Worm (Caenorhabditis elegans) whole organism, late embryonic: ENCODE results near the gene nhr-103.
A peak's percentile ranks its signal among the peaks of the same experiment; 100 is the strongest.

Experiments used
- C08G9.2 ChIP-seq: sonication (generic microtip); optimal IDR thresholded peaks from 2 replicates; lab custom pipeline; 2016; ENCODE audit warnings: mild to moderate bottlenecking, missing genetic modification characterization, moderate library complexity, missing compliant biosample characterization
- Y22D7AL.16 ChIP-seq: sonication (generic microtip); optimal IDR thresholded peaks from 2 replicates; lab custom pipeline; 2016; ENCODE audit warnings: missing genetic modification characterization, missing compliant biosample characterization
- ahr-1 ChIP-seq: sonication (generic microtip); optimal IDR thresholded peaks from 2 replicates; lab custom pipeline; 2016; ENCODE audit warnings: missing genetic modification characterization, missing compliant biosample characterization
- ceh-14 ChIP-seq: sonication (generic microtip); optimal IDR thresholded peaks from 2 replicates; lab custom pipeline; 2016; ENCODE audit warnings: missing genotype, missing genetic modification characterization, missing compliant biosample characterization
- ceh-18 ChIP-seq: sonication (generic microtip); optimal IDR thresholded peaks from 2 replicates; lab custom pipeline; 2016; ENCODE audit warnings: missing genetic modification characterization, missing compliant biosample characterization
- ceh-22 ChIP-seq: sonication (generic microtip); optimal IDR thresholded peaks from 2 replicates; lab custom pipeline; 2017; ENCODE audit warnings: missing biosample characterization, missing genetic modification characterization
- ceh-30 ChIP-seq: fragments of 150-350 bp; optimal IDR thresholded peaks from 2 replicates; lab custom pipeline; 2014; ENCODE audit warnings: missing biosample characterization, missing genetic modification characterization
- ceh-31 ChIP-seq: sonication (generic microtip); optimal IDR thresholded peaks from 2 replicates; lab custom pipeline; 2016; ENCODE audit warnings: missing genetic modification characterization, missing compliant biosample characterization
- ceh-6 ChIP-seq: fragments of 200-800 bp; sonication (Bioruptor generic); optimal IDR thresholded peaks from 2 replicates; lab custom pipeline; 2018; ENCODE audit warnings: mild to moderate bottlenecking, missing genetic modification characterization, missing compliant biosample characterization
- ceh-9 ChIP-seq: sonication (generic microtip); optimal IDR thresholded peaks from 2 replicates; lab custom pipeline; 2016; ENCODE audit warnings: mild to moderate bottlenecking, missing genetic modification characterization, inconsistent platforms, missing compliant biosample characterization
- elt-2 ChIP-seq: sonication (generic microtip); optimal IDR thresholded peaks from 2 replicates; lab custom pipeline; 2016; ENCODE audit warnings: missing genetic modification reagents, missing genetic modification characterization, missing compliant biosample characterization
- elt-4 ChIP-seq: sonication (generic microtip); optimal IDR thresholded peaks from 2 replicates; lab custom pipeline; 2016; ENCODE audit warnings: missing genetic modification characterization, missing compliant biosample characterization
- ets-4 ChIP-seq: sonication (generic microtip); optimal IDR thresholded peaks from 2 replicates; lab custom pipeline; 2016; ENCODE audit warnings: missing genetic modification characterization, missing compliant biosample characterization
- eyg-1 ChIP-seq: sonication (generic microtip); optimal IDR thresholded peaks from 2 replicates; lab custom pipeline; 2016; ENCODE audit warnings: missing genotype, missing genetic modification characterization, missing compliant biosample characterization
- fax-1 ChIP-seq: sonication (generic microtip); optimal IDR thresholded peaks from 2 replicates; lab custom pipeline; 2016; ENCODE audit warnings: missing genotype, missing genetic modification characterization, missing compliant biosample characterization
- fkh-6 ChIP-seq: sonication (generic microtip); optimal IDR thresholded peaks from 2 replicates; lab custom pipeline; 2016; ENCODE audit warnings: missing genetic modification characterization, missing compliant biosample characterization
- hlh-13 ChIP-seq: fragments of 200-800 bp; sonication (Bioruptor generic); optimal IDR thresholded peaks from 2 replicates; lab custom pipeline; 2018; ENCODE audit warnings: mild to moderate bottlenecking, missing genetic modification characterization, missing compliant biosample characterization
- hlh-15 ChIP-seq: sonication (generic microtip); optimal IDR thresholded peaks from 2 replicates; lab custom pipeline; 2016; ENCODE audit warnings: missing genetic modification characterization, missing compliant biosample characterization
- hlh-30 ChIP-seq: sonication (generic microtip); optimal IDR thresholded peaks from 2 replicates; lab custom pipeline; 2017; ENCODE audit warnings: antibody characterized with exemption, missing genetic modification characterization, missing compliant biosample characterization; ENCODE audit not compliant: insufficient read depth
- hlh-6 ChIP-seq: sonication (generic microtip); optimal IDR thresholded peaks from 2 replicates; lab custom pipeline; 2016; ENCODE audit warnings: missing genotype, missing genetic modification characterization, missing compliant biosample characterization
- nfya-1 ChIP-seq: sonication (generic microtip); optimal IDR thresholded peaks from 2 replicates; lab custom pipeline; 2017; ENCODE audit warnings: missing genetic modification characterization, mild to moderate bottlenecking, missing compliant biosample characterization, antibody characterized with exemption, moderate library complexity
- nhr-11 ChIP-seq: fragments of 150-350 bp; optimal IDR thresholded peaks from 2 replicates; lab custom pipeline; 2014; ENCODE audit warnings: missing biosample characterization, missing genetic modification characterization
- npax-4 ChIP-seq: sonication (generic microtip); optimal IDR thresholded peaks from 2 replicates; lab custom pipeline; 2016; ENCODE audit warnings: missing genetic modification characterization, missing compliant biosample characterization
- odd-2 ChIP-seq: sonication (generic microtip); optimal IDR thresholded peaks from 2 replicates; lab custom pipeline; 2017; ENCODE audit warnings: antibody characterized with exemption, mild to moderate bottlenecking, missing genetic modification characterization, missing compliant biosample characterization
- pag-3 ChIP-seq: sonication (generic microtip); optimal IDR thresholded peaks from 2 replicates; lab custom pipeline; 2016; ENCODE audit warnings: missing compliant biosample characterization, missing genetic modification characterization, borderline replicate concordance
- pat-9 ChIP-seq: fragments of 200-800 bp; sonication (Bioruptor generic); optimal IDR thresholded peaks from 2 replicates; lab custom pipeline; 2018; ENCODE audit warnings: mild to moderate bottlenecking, missing genetic modification characterization, moderate library complexity, missing compliant biosample characterization
- pax-1 ChIP-seq: fragments of 150-350 bp; optimal IDR thresholded peaks from 2 replicates; lab custom pipeline; 2014; ENCODE audit warnings: missing biosample characterization, missing genetic modification characterization
- pha-4 ChIP-seq: fragments of 150-350 bp; optimal IDR thresholded peaks from 2 replicates; lab custom pipeline; 2018; ENCODE audit warnings: missing biosample characterization, missing genetic modification reagents, missing genetic modification characterization
- sox-2 ChIP-seq: fragments of 200-800 bp; sonication (Bioruptor generic); IDR thresholded peaks from 2 replicates; pipeline ENCODE4 v1.3.6; 2022; ENCODE audit warnings: missing genetic modification reagents, missing genetic modification characterization, missing compliant biosample characterization
- unc-42 ChIP-seq: sonication (generic microtip); optimal IDR thresholded peaks from 2 replicates; lab custom pipeline; 2016; ENCODE audit warnings: missing genotype, missing genetic modification characterization, missing compliant biosample characterization
- unc-55 ChIP-seq: sonication (generic microtip); optimal IDR thresholded peaks from 2 replicates; lab custom pipeline; 2017; ENCODE audit warnings: missing biosample characterization, missing genetic modification reagents, missing genetic modification characterization
- ztf-16 ChIP-seq: sonication (generic microtip); optimal IDR thresholded peaks from 2 replicates; lab custom pipeline; 2017; ENCODE audit warnings: missing genetic modification characterization, missing compliant biosample characterization

Gene nhr-103

DNA sequence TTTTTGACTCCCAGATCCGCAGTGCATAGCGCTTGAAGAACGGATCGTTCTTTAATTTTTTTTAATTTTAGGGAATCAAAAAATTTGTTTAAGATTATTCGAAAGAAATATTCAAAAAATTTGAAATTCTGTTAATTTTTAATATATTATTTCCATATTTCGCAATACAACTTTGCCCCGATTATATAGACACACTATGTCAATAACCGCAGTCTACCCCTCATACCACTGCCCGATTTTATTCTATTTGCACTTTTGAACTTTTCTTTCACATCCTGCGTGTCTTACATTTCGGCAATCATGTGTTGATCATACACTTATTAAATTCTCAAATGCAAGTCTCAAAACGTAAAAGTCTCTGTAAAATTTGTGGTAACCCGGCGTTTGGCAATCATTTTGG, 6.4 kb upstream of the nhr-103 start, which contains the start of gene nhr-56:
nhr-56 (plus strand) TSS at position 202 of the 400 bp plus-strand sequence.
- TF ChIP-seq pax-1 (no peak), hlh-30 (tag; lab: Kevin White, UChicago) (peak; percentile 22)

DNA sequence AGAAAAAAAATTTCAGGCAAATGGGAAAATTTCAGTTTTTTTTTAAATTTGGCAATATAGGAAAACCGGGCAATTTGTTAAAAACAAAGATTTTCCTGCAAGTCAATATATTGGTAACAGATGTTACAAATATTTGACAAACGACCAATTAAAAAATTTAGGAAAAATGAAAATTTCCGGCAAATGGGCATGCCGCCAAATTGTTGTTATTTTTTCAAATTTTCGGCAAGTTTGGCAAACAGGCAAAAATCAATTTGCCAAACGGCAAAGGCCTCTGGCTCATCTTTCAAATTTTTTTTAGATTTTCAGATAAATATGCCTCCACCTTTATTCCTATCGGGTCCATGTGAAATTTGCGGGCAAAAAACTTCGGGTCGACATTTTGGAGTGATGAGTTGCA, 3.5 kb upstream of the nhr-103 start, which contains the start of gene nhr-128:
nhr-128 (plus strand) TSS at position 301 of the 400 bp plus-strand sequence.
- no peak for TF ChIP-seq ceh-31 (tag; lab: Kevin White, UChicago)
- no peak for TF ChIP-seq pha-4 (tag; lab: Kevin White, UChicago)
- no peak for TF ChIP-seq pag-3 (tag; lab: Kevin White, UChicago)
- TF ChIP-seq ceh-14 = no peak
- no peak for TF ChIP-seq hlh-13 (GFP tag; lab: Kevin White, UChicago)
- no peak for TF ChIP-seq npax-4 (tag; lab: Kevin White, UChicago)
- TF ChIP-seq unc-42 (tag; lab: Kevin White, UChicago) = no peak
- no peak for TF ChIP-seq Y22D7AL.16 (tag; lab: Kevin White, UChicago)
- no peak for TF ChIP-seq pat-9
- TF ChIP-seq elt-2 = no peak
- TF ChIP-seq unc-55 (GFP tag; lab: Kevin White, UChicago) = no peak
- TF ChIP-seq, all 69 proteins: peak for 0

DNA sequence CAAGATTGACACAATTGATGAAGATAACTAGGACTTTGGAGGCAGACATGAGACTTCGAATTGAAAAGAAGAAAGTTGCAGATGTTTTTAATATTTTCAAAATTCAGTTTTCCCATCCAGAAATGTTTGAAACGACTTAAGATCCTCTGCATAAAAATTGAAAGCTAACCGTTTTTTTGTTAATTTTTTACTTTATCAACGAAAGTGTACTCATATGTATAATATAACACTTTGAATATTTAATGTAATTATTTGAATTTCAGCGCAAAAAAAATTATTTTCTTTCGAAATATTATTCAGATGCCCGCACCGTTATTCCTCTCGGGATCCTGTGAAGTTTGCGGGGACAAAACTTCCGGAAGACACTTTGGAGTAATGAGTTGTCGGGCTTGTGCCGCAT, 1.7 kb downstream of the nhr-103 start, which contains the start of gene nhr-18:
nhr-18 (plus strand) TSS at position 301 of the 400 bp plus-strand sequence.
- no peak for TF ChIP-seq unc-42 (tag; lab: Kevin White, UChicago)
- TF ChIP-seq sox-2 (GFP tag; lab: Robert Waterston, UW) = no peak
- TF ChIP-seq eyg-1 (tag; lab: Kevin White, UChicago) = no peak
- no peak for TF ChIP-seq fax-1
- no peak for TF ChIP-seq nhr-11 (tag; lab: Kevin White, UChicago)
- no peak for TF ChIP-seq hlh-13 (GFP tag; lab: Kevin White, UChicago)
- no peak for TF ChIP-seq pax-1
- no peak for TF ChIP-seq ceh-14
- TF ChIP-seq pag-3 (tag; lab: Kevin White, UChicago) = no peak
- no peak for TF ChIP-seq hlh-6 (tag; lab: Kevin White, UChicago)
- TF ChIP-seq ceh-9 (tag; lab: Kevin White, UChicago) = no peak
- TF ChIP-seq ceh-18 = no peak
- no peak for TF ChIP-seq hlh-30 (tag; lab: Kevin White, UChicago)
- no peak for TF ChIP-seq ztf-16 (tag; lab: Kevin White, UChicago)
- TF ChIP-seq ceh-22 (tag; lab: Kevin White, UChicago) = no peak
- no peak for TF ChIP-seq ceh-30 (tag; lab: Kevin White, UChicago)
- no peak for TF ChIP-seq ceh-31 (tag; lab: Kevin White, UChicago)
- no peak for TF ChIP-seq fkh-6 (tag; lab: Kevin White, UChicago)
- no peak for TF ChIP-seq nfya-1
- no peak for TF ChIP-seq elt-4 (tag; lab: Kevin White, UChicago)
- TF ChIP-seq, all 69 proteins: peak for 0

DNA sequence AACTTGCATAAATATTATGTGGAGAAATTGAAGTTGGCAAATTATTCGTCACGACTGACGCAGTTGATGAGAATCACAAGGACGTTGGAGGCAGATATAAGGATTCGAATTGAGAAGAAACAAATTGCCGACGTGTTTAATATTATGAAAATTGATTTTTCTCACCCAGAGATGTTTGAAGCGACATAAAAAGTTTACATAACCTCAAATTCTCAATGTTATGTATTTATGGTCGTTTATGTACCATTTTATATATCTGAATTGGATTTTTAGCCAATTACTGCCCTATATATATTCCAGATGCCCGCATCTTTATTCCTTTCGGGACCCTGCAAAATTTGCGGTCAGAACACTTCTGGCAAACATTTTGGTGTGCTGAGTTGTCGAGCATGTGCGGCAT, 3.6 kb downstream of the nhr-103 start, which contains the start of gene nhr-126:
nhr-126 (plus strand) TSS at position 301 of the 400 bp plus-strand sequence.
- TF ChIP-seq C08G9.2 (no peak), ceh-14 (no peak), ceh-22 (tag; lab: Kevin White, UChicago) (no peak), unc-42 (tag; lab: Kevin White, UChicago) (no peak), odd-2 (tag; lab: Kevin White, UChicago) (no peak), ceh-6 (GFP tag; lab: Kevin White, UChicago) (no peak), pha-4 (tag; lab: Kevin White, UChicago) (no peak), ceh-9 (tag; lab: Kevin White, UChicago) (no peak), ets-4 (no peak)
- TF ChIP-seq, all 69 proteins: peak for 0

DNA sequence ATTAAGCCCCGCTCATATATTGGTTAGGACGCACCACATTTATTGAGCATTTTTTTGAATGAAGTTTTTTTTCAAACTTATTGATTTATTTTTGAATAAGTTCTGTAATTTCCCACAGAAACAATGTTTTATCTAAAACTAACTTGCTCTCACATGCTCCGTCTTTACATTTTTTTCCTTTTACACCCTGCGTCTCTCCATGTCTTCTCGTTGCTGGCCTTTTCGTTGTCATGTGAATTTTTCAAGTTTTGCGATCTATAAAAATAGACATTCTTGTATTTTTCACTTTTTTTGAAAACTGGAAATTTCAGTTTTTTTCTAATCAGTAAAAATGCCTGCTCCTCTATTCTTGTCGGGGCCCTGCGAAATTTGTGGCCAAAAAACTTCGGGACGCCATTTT, 5.7 kb downstream of the nhr-103 start, which contains the start of gene nhr-134:
nhr-134 (plus strand) TSS at position 312 of the 400 bp plus-strand sequence.
- no peak for TF ChIP-seq ahr-1
- TF ChIP-seq hlh-15 = no peak
- no peak for TF ChIP-seq nfya-1
- no peak for TF ChIP-seq ceh-31 (tag; lab: Kevin White, UChicago)
